Fruit fly (Drosophila melanogaster): ENCODE measurements around the gene COX5A.
A peak's percentile ranks its signal among the peaks of the same experiment; 100 is the strongest.

COX5A gene

DNA sequence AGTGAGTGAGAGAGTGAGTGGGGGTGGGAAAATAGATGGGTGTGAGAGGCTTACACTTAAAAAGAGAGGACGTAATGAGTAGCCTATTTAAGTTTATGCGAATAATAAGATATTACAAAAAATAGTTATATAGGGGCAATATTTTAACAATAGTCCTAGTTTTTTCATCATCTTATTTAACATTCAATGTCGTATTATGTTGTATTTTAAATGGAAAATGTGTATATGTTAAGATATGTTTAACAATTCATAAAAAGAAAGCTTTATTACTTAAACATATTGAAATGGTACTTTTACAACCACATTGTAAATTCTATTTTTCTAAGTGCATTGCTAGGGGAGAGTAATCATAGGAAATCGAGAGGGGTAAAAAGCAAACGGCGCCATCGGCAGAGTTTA is 45.2 kb upstream of the COX5A start (continued):
- TF ChIP-seq CG6254 (GFP tag; optimal IDR thresholded peaks at IDR 0.05) (peak; percentile 37), Max (GFP tag; optimal IDR thresholded peaks at IDR 0.05) (no peak), CG16813 (GFP tag; IDR thresholded peaks at IDR 0.05; ENCODE audit: partially characterized antibody) (no peak), CG12236 (GFP tag; optimal IDR thresholded peaks at IDR 0.05) (no peak), CG12155 (GFP tag; optimal IDR thresholded peaks at IDR 0.05) (peak; percentile 22), CG9932 (GFP tag; IDR thresholded peaks at IDR 0.05) (peak; percentile 38; the same call in 1 of the 2 replicates), MBD-R2 (GFP tag; IDR thresholded peaks at IDR 0.05) (no peak), Atf-2 (GFP tag; optimal IDR thresholded peaks at IDR 0.05) (peak; percentile 22), CG2678 (tag; optimal IDR thresholded peaks at IDR 0.05) (peak; percentile 93), Vsx1 (GFP tag; optimal IDR thresholded peaks at IDR 0.05) (peak; percentile 11), CG7839 (tag; optimal IDR thresholded peaks at IDR 0.05) (peak; percentile 86), sr (GFP tag; IDR thresholded peaks at IDR 0.05) (no peak), CG3065 (GFP tag; optimal IDR thresholded peaks at IDR 0.05) (peak; percentile 20), pum (GFP tag; optimal IDR thresholded peaks at IDR 0.05) (peak; percentile 27), oc (tag; optimal IDR thresholded peaks at IDR 0.05) (no peak), CG17361 (GFP tag; IDR thresholded peaks at IDR 0.05) (peak; percentile 84), CG11247 (GFP tag; IDR thresholded peaks at IDR 0.05) (no peak), B-H2 (GFP tag; optimal IDR thresholded peaks at IDR 0.05) (peak; percentile 61), Hmx (GFP tag; optimal IDR thresholded peaks at IDR 0.05) (no peak), ci (GFP tag; IDR thresholded peaks at IDR 0.05) (no peak), Dll (GFP tag; IDR thresholded peaks at IDR 0.05; ENCODE audit: partially characterized antibody) (no peak), stc (GFP tag; IDR thresholded peaks at IDR 0.05) (peak; percentile 56), D (optimal IDR thresholded peaks at IDR 0.05) (no peak), D (GFP tag; optimal IDR thresholded peaks at IDR 0.05) (peak; percentile 74), Oaz (GFP tag; IDR thresholded peaks at IDR 0.05) (0 out of 2 replicates have a peak, but pooled peaks have one; percentile 23), scrt (GFP tag; optimal IDR thresholded peaks at IDR 0.05) (peak; percentile 66), twi (tag; optimal IDR thresholded peaks at IDR 0.05) (peak; percentile 51), Dek (tag; optimal IDR thresholded peaks at IDR 0.05) (peak; percentile 75), CG2116 (GFP tag; optimal IDR thresholded peaks at IDR 0.05) (no peak), CkIIα-i1 (GFP tag; IDR thresholded peaks at IDR 0.05) (no peak), ERR (GFP tag; optimal IDR thresholded peaks at IDR 0.05) (no peak), CG10654 (GFP tag; optimal IDR thresholded peaks at IDR 0.05) (peak; percentile 33), sqz (GFP tag; optimal IDR thresholded peaks at IDR 0.05) (peak; percentile 60), wor (GFP tag; IDR thresholded peaks at IDR 0.05) (0 out of 2 replicates have a peak, but pooled peaks have one; percentile 23), CG17802 (tag; optimal IDR thresholded peaks at IDR 0.05) (no peak), lmd (GFP tag; IDR thresholded peaks at IDR 0.05) (peak; percentile 63), z (GFP tag; IDR thresholded peaks at IDR 0.05) (no peak), CG32767 (GFP tag; IDR thresholded peaks at IDR 0.05) (peak; percentile 48; the same call in 1 of the 2 replicates), prd (optimal IDR thresholded peaks at IDR 0.05) (no peak), prd (GFP tag; IDR thresholded peaks at IDR 0.05) (peak; percentile 59), Neu2 (GFP tag; optimal IDR thresholded peaks at IDR 0.05; ENCODE audit: borderline replicate concordance) (no peak), CG8281 (tag; optimal IDR thresholded peaks at IDR 0.05) (peak; percentile 49), gem (tag; optimal IDR thresholded peaks at IDR 0.05) (peak; percentile 92), sens (GFP tag) (peak; percentile 89), Hmr (GFP tag; optimal IDR thresholded peaks at IDR 0.05) (peak; percentile 84), Spps (tag; optimal IDR thresholded peaks at IDR 0.05) (peak; percentile 45), Meics (GFP tag; optimal IDR thresholded peaks at IDR 0.05) (peak; percentile 81), CG34376 (GFP tag; optimal IDR thresholded peaks at IDR 0.05) (peak; percentile 59), tna (GFP tag; IDR thresholded peaks at IDR 0.05; ENCODE audit: partially characterized antibody) (no peak), az2 (GFP tag; optimal IDR thresholded peaks at IDR 0.05) (peak; percentile 62), CG14441 (GFP tag; IDR thresholded peaks at IDR 0.05) (0 out of 2 replicates have a peak, but pooled peaks have one; percentile 15), CG17568 (GFP tag; optimal IDR thresholded peaks at IDR 0.05) (peak; percentile 42)

All from whole organism, embryonic.